Worm (Caenorhabditis elegans) whole organism, young adult: ENCODE results near the gene cah-1.

Source experiments
- F57C9.4 ChIP-seq: sonication (generic microtip); optimal IDR thresholded peaks from 2 replicates; lab custom pipeline; 2017; ENCODE audit warnings: mild to moderate bottlenecking, missing genetic modification characterization, missing compliant biosample characterization
- T26A5.8 ChIP-seq: sonication (generic microtip); optimal IDR thresholded peaks from 2 replicates; lab custom pipeline; 2016; ENCODE audit warnings: missing genetic modification characterization, missing compliant biosample characterization
- bed-2 ChIP-seq: fragments of 200-800 bp; sonication (Bioruptor generic); IDR thresholded peaks from 2 replicates; pipeline ENCODE4 v1.3.6; 2022; ENCODE audit warnings: missing genetic modification reagents, missing genetic modification characterization, missing compliant biosample characterization
- cebp-1 ChIP-seq, 2 experiments: fragments of 200-800 bp in 1 of 2; sonication (Bioruptor generic) in 1 of 2; sonication (generic microtip) in 1 of 2; IDR thresholded peaks in 1 of 2; optimal IDR thresholded peaks in 1 of 2; 2 replicates each; pipeline versions ENCODE4 v1.3.6 to Lab custom; 2017 to 2022; ENCODE audit warnings: missing compliant biosample characterization in 2 of 2, missing genetic modification characterization in 2 of 2, mild to moderate bottlenecking in 1 of 2, missing genetic modification reagents in 1 of 2, moderate library complexity in 1 of 2
- dpl-1 ChIP-seq: fragments of 150-350 bp; optimal IDR thresholded peaks from 2 replicates; lab custom pipeline; 2014; ENCODE audit warnings: missing biosample characterization, missing genetic modification reagents, missing genetic modification characterization
- him-1 ChIP-seq: sonication (generic microtip); optimal IDR thresholded peaks from 2 replicates; lab custom pipeline; 2016; ENCODE audit warnings: missing genotype, missing genetic modification reagents, missing genetic modification characterization, missing compliant biosample characterization
- let-526 ChIP-seq: fragments of 200-800 bp; sonication (Bioruptor generic); IDR thresholded peaks from 2 replicates; pipeline ENCODE4 v1.3.6; 2022; ENCODE audit warnings: missing genetic modification reagents, missing genetic modification characterization, missing compliant biosample characterization
- lin-35 ChIP-seq, 3 experiments: fragments of 150-350 bp in 2 of 3; sonication (generic microtip) in 1 of 3; optimal IDR thresholded peaks; 2 replicates each; lab custom pipeline; 2014 to 2018; ENCODE audit warnings: missing biosample characterization in 3 of 3, missing genetic modification characterization in 3 of 3, missing genetic modification reagents in 3 of 3
- madf-3 ChIP-seq: fragments of 200-800 bp; sonication (Bioruptor generic); IDR thresholded peaks from 2 replicates; pipeline ENCODE4 v1.3.6; 2022; ENCODE audit warnings: missing genetic modification reagents, missing genetic modification characterization, missing compliant biosample characterization
- nhr-90 ChIP-seq: sonication (generic microtip); optimal IDR thresholded peaks from 2 replicates; lab custom pipeline; 2016; ENCODE audit warnings: missing genotype, mild to moderate bottlenecking, missing genetic modification characterization, missing compliant biosample characterization
- sdz-38 ChIP-seq: sonication (generic microtip); optimal IDR thresholded peaks from 2 replicates; lab custom pipeline; 2016; ENCODE audit warnings: missing genotype, missing genetic modification characterization, missing compliant biosample characterization
- sea-2 ChIP-seq: fragments of 200-800 bp; sonication (Bioruptor generic); IDR thresholded peaks from 2 replicates; pipeline ENCODE4 v1.3.6; 2022; ENCODE audit warnings: missing genetic modification characterization, missing compliant biosample characterization
- snpc-4 ChIP-seq, 5 experiments: fragments of 150-350 bp in 1 of 5; sonication (generic microtip) in 4 of 5; optimal IDR thresholded peaks; 2 replicates each; lab custom pipeline; 2014 to 2018; ENCODE audit warnings: missing genetic modification characterization in 5 of 5, missing biosample characterization in 3 of 5, antibody characterized with exemption in 2 of 5, mild to moderate bottlenecking in 2 of 5, missing compliant biosample characterization in 2 of 5, missing genotype in 2 of 5, moderate library complexity in 2 of 5, missing genetic modification reagents in 1 of 5
- unc-130 ChIP-seq: sonication (generic microtip); optimal IDR thresholded peaks from 2 replicates; lab custom pipeline; 2016; ENCODE audit warnings: missing genetic modification reagents, missing genetic modification characterization, missing compliant biosample characterization

DNA sequence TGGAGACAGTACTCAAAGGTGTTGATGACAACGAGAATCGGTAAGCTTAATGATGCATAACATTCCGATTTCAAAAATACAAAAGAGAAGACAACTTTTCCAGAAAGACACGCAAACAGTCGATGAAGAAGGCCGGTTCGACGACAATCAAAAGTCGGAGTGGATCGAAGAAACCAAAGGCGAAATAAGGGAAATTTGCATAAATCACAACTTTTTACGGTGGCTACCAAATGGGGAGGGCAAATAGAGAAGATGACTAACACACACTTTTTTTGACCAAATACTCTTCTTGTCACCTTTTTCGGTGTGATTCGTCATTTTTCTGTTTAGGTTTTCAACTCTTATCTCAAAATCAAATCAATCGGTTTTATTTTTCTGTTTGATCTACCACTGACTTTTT is 49.3 kb downstream of the cah-1 start, which contains the start of gene C45G9.6:
- TF ChIP-seq F57C9.4 (tag; lab: Kevin White, UChicago) (no peak), T26A5.8 (tag; lab: Kevin White, UChicago) (no peak), snpc-4 (GFP tag; optimal IDR thresholded peaks at IDR 0.05; lab: Kevin White, UChicago) (no peak), snpc-4 (tag; optimal IDR thresholded peaks at IDR 0.05; lab: Kevin White, UChicago) (no peak), dpl-1 (GFP tag; lab: Kevin White, UChicago) (no peak), unc-130 (GFP tag; lab: Kevin White, UChicago) (no peak), cebp-1 (GFP tag; IDR thresholded peaks at IDR 0.05; lab: Robert Waterston, UW) (no peak), cebp-1 (tag; optimal IDR thresholded peaks at IDR 0.05; lab: Kevin White, UChicago) (no peak), sdz-38 (tag; lab: Kevin White, UChicago) (no peak), lin-35 (GFP tag; optimal IDR thresholded peaks at IDR 0.05; lab: Kevin White, UChicago) (no peak), bed-2 (GFP tag; lab: Robert Waterston, UW) (no peak), nhr-90 (tag; lab: Kevin White, UChicago) (no peak), let-526 (no peak), madf-3 (no peak), sea-2 (no peak), him-1 (tag; lab: Kevin White, UChicago) (no peak)
